Fruit fly (Drosophila melanogaster) whole organism, larva: ENCODE data around the gene CG43133.

Experiments
- noc ChIP-seq: fragments of 200-800 bp; sonication (Bioruptor generic); optimal IDR thresholded peaks from 3 replicates; lab custom pipeline; 2019; ENCODE audit warnings: missing biosample characterization, mild to moderate bottlenecking, missing genetic modification characterization, moderate library complexity

The CG43133 gene

DNA sequence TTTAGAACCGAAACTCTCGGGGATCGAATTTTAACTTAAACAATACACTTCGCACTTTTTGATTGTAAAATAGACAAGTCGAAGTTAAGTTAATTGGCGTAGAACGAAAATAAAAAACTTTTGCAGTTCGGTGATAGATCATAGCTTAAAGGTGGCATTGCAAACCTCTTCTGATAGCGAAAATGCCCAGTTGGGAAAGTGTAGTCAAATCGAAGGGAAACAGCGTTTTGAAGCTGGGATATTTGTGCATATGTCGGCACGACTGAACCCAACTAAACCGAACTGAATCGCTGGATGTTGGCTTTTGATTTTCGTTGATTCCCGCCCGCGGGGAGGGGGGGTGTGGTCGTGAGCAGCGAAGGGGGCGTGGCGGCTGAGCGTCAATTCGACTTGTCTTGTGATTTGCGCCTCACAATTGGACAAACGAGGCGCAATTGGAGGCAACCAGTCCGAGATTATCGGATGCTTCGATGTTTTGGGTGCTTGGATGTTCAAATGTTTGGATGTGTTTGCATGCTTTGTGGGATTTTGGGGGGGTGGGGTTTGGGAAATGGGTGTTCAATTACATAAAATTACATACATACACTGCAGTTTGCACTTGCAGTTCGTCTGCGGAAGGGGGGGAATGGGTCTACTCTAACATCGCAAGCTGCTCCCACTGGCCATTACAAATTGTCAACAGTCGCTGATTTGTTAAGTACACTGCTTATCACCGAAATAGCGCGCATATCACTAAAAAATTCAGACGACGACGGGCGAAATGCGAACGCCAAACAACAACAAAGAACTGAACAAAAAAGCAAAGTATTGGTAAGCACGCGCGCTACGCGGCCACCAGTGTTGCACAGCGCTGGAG lies 45.1 kb downstream of the CG43133 start:
- no peak for TF ChIP-seq noc (tag; lab: Kevin White, UChicago)

DNA sequence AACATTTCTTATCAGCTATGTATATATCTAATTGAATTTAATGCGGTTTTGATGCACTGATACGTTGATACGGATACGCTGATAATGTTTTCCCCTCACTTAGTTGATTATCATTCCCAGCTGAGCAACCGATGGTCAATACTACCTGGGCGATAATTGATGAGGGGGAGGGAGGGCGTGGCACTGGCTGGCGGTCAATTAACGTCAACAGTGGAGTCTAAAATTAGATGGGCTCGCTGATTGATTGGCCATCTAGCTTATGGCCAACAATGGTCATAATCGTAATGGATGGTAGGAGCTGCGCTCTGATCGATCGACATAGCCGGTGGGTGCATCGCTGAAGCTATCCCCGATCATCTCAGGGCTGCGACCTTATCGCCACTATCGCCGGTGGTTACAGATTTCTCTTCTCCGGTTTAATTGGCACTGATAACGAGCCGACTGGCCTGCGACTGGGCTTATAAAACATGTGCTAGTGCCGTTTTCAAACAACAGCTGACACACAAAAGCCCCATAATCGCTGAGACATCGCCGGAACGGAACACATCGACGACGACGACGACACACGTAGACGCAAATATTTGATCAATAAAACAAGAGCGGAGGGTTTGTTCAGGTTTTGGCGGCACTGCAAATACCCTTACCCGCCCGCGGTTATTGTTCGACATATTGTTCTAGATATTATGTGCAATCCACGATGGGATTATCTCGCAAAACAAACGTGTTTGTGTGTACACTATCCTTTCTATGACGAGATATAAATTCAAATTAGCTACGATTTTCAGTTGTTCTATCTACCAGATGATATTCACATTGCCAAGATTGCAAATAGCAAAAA lies 46.2 kb downstream of the CG43133 start:
- no peak for TF ChIP-seq noc (tag; lab: Kevin White, UChicago)

DNA sequence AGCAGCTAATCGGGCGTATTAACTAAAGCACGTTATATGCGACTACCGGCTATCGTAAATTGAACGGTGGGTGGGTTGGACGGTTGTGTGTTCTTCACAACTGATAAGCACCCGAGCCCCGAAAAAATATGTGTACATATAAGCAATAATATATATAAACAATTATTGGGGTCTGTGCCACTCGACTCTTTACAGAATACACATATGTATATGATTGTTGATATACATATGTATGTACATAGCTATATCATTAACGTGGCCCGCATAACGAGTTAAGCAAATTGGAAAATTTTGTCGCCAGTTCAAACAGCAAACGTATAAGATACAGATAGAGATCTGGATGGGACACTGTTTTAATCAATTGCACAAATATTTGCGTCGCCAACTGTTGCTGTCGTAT lies 47.3 kb downstream of the CG43133 start:
- no peak for TF ChIP-seq noc (tag; lab: Kevin White, UChicago)
